Fruit fly (Drosophila melanogaster) whole organism, wandering third instar larva: ENCODE results near the gene CG16985.

Experiments
- Abd-B ChIP-seq: fragments of >200 bp; optimal IDR thresholded peaks from 2 replicates; lab custom pipeline; 2017; ENCODE audit warnings: missing biosample characterization, missing genetic modification characterization
- CG32264 ChIP-seq: fragments of 200-800 bp; sonication (Bioruptor generic); optimal IDR thresholded peaks from 2 replicates; lab custom pipeline; 2016; ENCODE audit warnings: missing biosample characterization, missing genetic modification characterization
- CG9705 ChIP-seq: fragments of 200-800 bp; sonication (Bioruptor generic); optimal IDR thresholded peaks from 2 replicates; lab custom pipeline; 2018; ENCODE audit warnings: missing biosample characterization, mild to moderate bottlenecking, missing genetic modification characterization
- CrebA ChIP-seq: fragments of 200-800 bp; sonication (Bioruptor generic); optimal IDR thresholded peaks from 2 replicates; lab custom pipeline; 2016; ENCODE audit warnings: missing biosample characterization, mild to moderate bottlenecking, missing genetic modification characterization, borderline replicate concordance
- Dif ChIP-seq: fragments of 200-275, 200-300 bp; sonication (Bioruptor generic); optimal IDR thresholded peaks from 2 replicates; lab custom pipeline; 2018; ENCODE audit warnings: missing biosample characterization, missing genetic modification characterization; ENCODE audit not compliant: partially characterized antibody
- GATAd ChIP-seq: sonication (Bioruptor generic); optimal IDR thresholded peaks from 2 replicates; lab custom pipeline; 2016; ENCODE audit warnings: missing biosample characterization, missing genetic modification characterization
- HLH106 ChIP-seq: fragments of 200-800 bp; optimal IDR thresholded peaks from 3 replicates; lab custom pipeline; 2019; ENCODE audit warnings: missing biosample characterization, mild to moderate bottlenecking, missing genetic modification characterization, moderate library complexity
- Hnf4 ChIP-seq: fragments of 200-800 bp; sonication (Bioruptor generic); optimal IDR thresholded peaks from 2 replicates; lab custom pipeline; 2016; ENCODE audit warnings: missing biosample characterization, mild to moderate bottlenecking, missing genetic modification characterization
- Hr78 ChIP-seq: fragments of >200 bp; optimal IDR thresholded peaks from 2 replicates; lab custom pipeline; 2017; ENCODE audit warnings: missing biosample characterization, missing genetic modification characterization
- Hr83 ChIP-seq: fragments of 200-300 bp; sonication (Bioruptor generic); optimal IDR thresholded peaks from 2 replicates; lab custom pipeline; 2016; ENCODE audit warnings: missing biosample characterization, mild to moderate bottlenecking, missing genetic modification characterization, moderate library complexity; ENCODE audit not compliant: poor library complexity, severe bottlenecking
- Jra ChIP-seq: sonication (Bioruptor generic); optimal IDR thresholded peaks from 2 replicates; lab custom pipeline; 2016; ENCODE audit warnings: missing biosample characterization, missing genetic modification characterization
- Mio ChIP-seq: sonication (Bioruptor generic); optimal IDR thresholded peaks from 2 replicates; lab custom pipeline; 2016; ENCODE audit warnings: missing biosample characterization, missing genetic modification characterization
- Myc ChIP-seq: fragments of >200 bp; optimal IDR thresholded peaks from 2 replicates; lab custom pipeline; 2017
- N ChIP-seq: fragments of >200 bp; optimal IDR thresholded peaks from 2 replicates; lab custom pipeline; 2018; ENCODE audit warnings: missing biosample characterization, missing external identifiers, missing genetic modification characterization
- OdsH ChIP-seq: fragments of 200-800 bp; sonication (Bioruptor generic); optimal IDR thresholded peaks from 2 replicates; lab custom pipeline; 2016; ENCODE audit warnings: missing biosample characterization, mild to moderate bottlenecking, missing genetic modification characterization
- Rel ChIP-seq, 2 experiments: fragments of 200-800 bp; sonication (Bioruptor generic) in 1 of 2; optimal IDR thresholded peaks; 2 replicates in 1 of 2; 3 replicates in 1 of 2; lab custom pipeline; 2016 to 2019; ENCODE audit warnings: mild to moderate bottlenecking in 2 of 2, missing biosample characterization in 2 of 2, missing genetic modification characterization in 2 of 2, moderate library complexity in 1 of 2
- Sp1 ChIP-seq: fragments of 200-800 bp; sonication (Bioruptor generic); optimal IDR thresholded peaks from 3 replicates; lab custom pipeline; 2019; ENCODE audit warnings: missing biosample characterization, mild to moderate bottlenecking, missing genetic modification characterization, moderate library complexity
- Vsx2 ChIP-seq: fragments of 200-300, 225-300 bp; sonication (Bioruptor generic); optimal IDR thresholded peaks from 2 replicates; lab custom pipeline; 2018; ENCODE audit warnings: missing biosample characterization, missing genetic modification characterization; ENCODE audit not compliant: partially characterized antibody
- br ChIP-seq: fragments of 200-800 bp; sonication (Bioruptor generic); optimal IDR thresholded peaks from 2 replicates; lab custom pipeline; 2016; ENCODE audit warnings: missing biosample characterization, missing genetic modification characterization
- brk ChIP-seq: fragments of 200-800 bp; sonication (Bioruptor generic); optimal IDR thresholded peaks from 2 replicates; lab custom pipeline; 2016; ENCODE audit warnings: missing biosample characterization, mild to moderate bottlenecking, missing genetic modification characterization
- dl ChIP-seq, 2 experiments: fragments of 175-275, 200-275 bp in 1 of 2; fragments of 200-275 bp in 1 of 2; sonication (Bioruptor generic); optimal IDR thresholded peaks; lab custom pipeline; 2018; ENCODE audit warnings: mild to moderate bottlenecking in 2 of 2, missing biosample characterization in 2 of 2, missing genetic modification characterization in 2 of 2, moderate library complexity in 2 of 2; ENCODE audit not compliant: partially characterized antibody in 2 of 2, insufficient read depth in 1 of 2
- dmrt93B ChIP-seq: fragments of 200-800 bp; sonication (Bioruptor generic); optimal IDR thresholded peaks from 2 replicates; lab custom pipeline; 2018; ENCODE audit warnings: missing biosample characterization, mild to moderate bottlenecking, missing genetic modification characterization
- dsf ChIP-seq: sonication (Bioruptor generic); optimal IDR thresholded peaks from 2 replicates; lab custom pipeline; 2016; ENCODE audit warnings: missing biosample characterization, missing genetic modification characterization, borderline replicate concordance
- ey ChIP-seq: fragments of 200-800 bp; sonication (Bioruptor generic); optimal IDR thresholded peaks from 2 replicates; lab custom pipeline; 2016; ENCODE audit warnings: missing biosample characterization, missing genetic modification characterization
- foxo ChIP-seq, 2 experiments: fragments of 200-800 bp; sonication (Bioruptor generic); optimal IDR thresholded peaks; 2 replicates in 1 of 2; 3 replicates in 1 of 2; lab custom pipeline; 2016 to 2017; ENCODE audit warnings: missing biosample characterization in 2 of 2, missing genetic modification characterization in 2 of 2
- fru ChIP-seq: fragments of 200-800 bp; sonication (Bioruptor generic); optimal IDR thresholded peaks from 3 replicates; lab custom pipeline; 2016; ENCODE audit warnings: missing biosample characterization, mild to moderate bottlenecking, missing genetic modification characterization
- h ChIP-seq: fragments of 200-800 bp; sonication (Bioruptor generic); optimal IDR thresholded peaks from 3 replicates; lab custom pipeline; 2016; ENCODE audit warnings: missing biosample characterization, mild to moderate bottlenecking, missing genetic modification characterization
- lola ChIP-seq: fragments of >200 bp; optimal IDR thresholded peaks from 2 replicates; lab custom pipeline; 2017; ENCODE audit warnings: missing biosample characterization, missing genetic modification characterization
- pan ChIP-seq: fragments of >200 bp; optimal IDR thresholded peaks from 2 replicates; lab custom pipeline; 2017
- psq ChIP-seq: fragments of 200-800 bp; sonication (Bioruptor generic); optimal IDR thresholded peaks from 3 replicates; lab custom pipeline; 2017; ENCODE audit warnings: missing biosample characterization, mild to moderate bottlenecking, missing genetic modification characterization, moderate library complexity
- rgr ChIP-seq: fragments of 200-800 bp; sonication (Bioruptor generic); optimal IDR thresholded peaks from 3 replicates; lab custom pipeline; 2016; ENCODE audit warnings: missing biosample characterization, mild to moderate bottlenecking, missing genetic modification characterization
- sage ChIP-seq: fragments of 200-800 bp; sonication (Bioruptor generic); optimal IDR thresholded peaks from 2 replicates; lab custom pipeline; 2016; ENCODE audit warnings: missing biosample characterization, mild to moderate bottlenecking, missing genetic modification characterization
- sv ChIP-seq: fragments of 200-800 bp; sonication (Bioruptor generic); optimal IDR thresholded peaks from 3 replicates; lab custom pipeline; 2016; ENCODE audit warnings: missing biosample characterization, missing genetic modification characterization
- tai ChIP-seq: sonication (Bioruptor generic); optimal IDR thresholded peaks from 2 replicates; lab custom pipeline; 2016; ENCODE audit warnings: missing biosample characterization, missing genetic modification characterization
- usp ChIP-seq: fragments of >200 bp; optimal IDR thresholded peaks from 2 replicates; lab custom pipeline; 2017; ENCODE audit warnings: missing biosample characterization, missing genetic modification characterization
- woc ChIP-seq: sonication (Bioruptor generic); optimal IDR thresholded peaks from 2 replicates; lab custom pipeline; 2016; ENCODE audit warnings: missing biosample characterization, mild to moderate bottlenecking, missing genetic modification characterization

The CG16985 gene

dm6 chr3L:2584827-2585226 lies 14.3 kb upstream of the CG16985 start:
- TF ChIP-seq h (GFP tag; lab: Kevin White, UChicago) (no peak), Rel (GFP tag; optimal IDR thresholded peaks at IDR 0.05; lab: Kevin White, UChicago) (no peak), Rel (tag; optimal IDR thresholded peaks at IDR 0.05; lab: Kevin White, UChicago) (peak; percentile 74)
- TF ChIP-seq, all 38 proteins: peak for 1

- no peak for TF ChIP-seq CG9705 (GFP tag; lab: Kevin White, UChicago)
- TF ChIP-seq tai (GFP tag; lab: Kevin White, UChicago): peak; percentile 17
- no peak for TF ChIP-seq dmrt93B (GFP tag; lab: Kevin White, UChicago)
- no peak for TF ChIP-seq brk (GFP tag; lab: Kevin White, UChicago)
- no peak for TF ChIP-seq foxo (GFP tag; optimal IDR thresholded peaks at IDR 0.05; lab: Kevin White, UChicago)
- TF ChIP-seq HLH106 (tag; lab: Kevin White, UChicago): peak; percentile 1
- TF ChIP-seq Hr78: no peak
- TF ChIP-seq lola: peak; percentile 31
- peak; percentile 9 to 81 for TF ChIP-seq dl (GFP tag; optimal IDR thresholded peaks at IDR 0.05; lab: Kevin White, UChicago; ENCODE audit: insufficient read depth in 1 of 2, partially characterized antibody in 2 of 2)
- TF ChIP-seq CG32264: no peak
- TF ChIP-seq Dif (GFP tag; lab: Kevin White, UChicago): peak; percentile 76
- peak; percentile 27 for TF ChIP-seq Jra (GFP tag; lab: Kevin White, UChicago)
- TF ChIP-seq dsf (GFP tag; lab: Kevin White, UChicago): no peak
- TF ChIP-seq Abd-B (GFP tag; lab: Kevin White, UChicago): no peak
- peak; percentile 3 for TF ChIP-seq woc (GFP tag; lab: Kevin White, UChicago)
- TF ChIP-seq rgr (GFP tag; lab: Kevin White, UChicago): peak; percentile 14
- TF ChIP-seq N (GFP tag; lab: Kevin White, UChicago): peak; percentile 71
- no peak for TF ChIP-seq Rel (GFP tag; optimal IDR thresholded peaks at IDR 0.05; lab: Kevin White, UChicago)
- TF ChIP-seq Rel (tag; optimal IDR thresholded peaks at IDR 0.05; lab: Kevin White, UChicago): peak; percentile 91
- TF ChIP-seq GATAd (GFP tag; lab: Kevin White, UChicago): no peak
- peak; percentile 59 for TF ChIP-seq psq (GFP tag; lab: Kevin White, UChicago)
- TF ChIP-seq OdsH (GFP tag; lab: Kevin White, UChicago): no peak
- TF ChIP-seq h (GFP tag; lab: Kevin White, UChicago): peak; percentile 42
- TF ChIP-seq sage (GFP tag; lab: Kevin White, UChicago): no peak
- TF ChIP-seq Hr83 (GFP tag; lab: Kevin White, UChicago): no peak
- peak; percentile 69 for TF ChIP-seq Sp1 (GFP tag; lab: Kevin White, UChicago)
- TF ChIP-seq pan (lab: Kevin White, UChicago): no peak
Observed at dm6 chr3L:2585794-2586741, 13.0 kb upstream of the CG16985 start, which contains the start of gene msn. TSS of gene msn (minus strand) at chr3L:2586540.

- peak; percentile 82 for TF ChIP-seq rgr (GFP tag; lab: Kevin White, UChicago)
- TF ChIP-seq GATAd (GFP tag; lab: Kevin White, UChicago): no peak
- TF ChIP-seq Hr78: no peak
- no peak for TF ChIP-seq Rel (GFP tag; optimal IDR thresholded peaks at IDR 0.05; lab: Kevin White, UChicago)
- peak; percentile 41 for TF ChIP-seq Rel (tag; optimal IDR thresholded peaks at IDR 0.05; lab: Kevin White, UChicago)
- peak; percentile 85 for TF ChIP-seq dmrt93B (GFP tag; lab: Kevin White, UChicago)
- TF ChIP-seq CG9705 (GFP tag; lab: Kevin White, UChicago): peak; percentile 84
- TF ChIP-seq lola: no peak
- TF ChIP-seq OdsH (GFP tag; lab: Kevin White, UChicago): peak; percentile 40
- TF ChIP-seq Abd-B (GFP tag; lab: Kevin White, UChicago): no peak
- TF ChIP-seq fru (GFP tag; lab: Kevin White, UChicago): peak; percentile 49
- no peak for TF ChIP-seq usp (GFP tag; lab: Kevin White, UChicago)
- peak; percentile 95 for TF ChIP-seq Hr83 (GFP tag; lab: Kevin White, UChicago)
- TF ChIP-seq Sp1 (GFP tag; lab: Kevin White, UChicago): peak; percentile 85
- peak; percentile 53 for TF ChIP-seq br (GFP tag; lab: Kevin White, UChicago)
- TF ChIP-seq Myc (lab: Kevin White, UChicago): peak; percentile 29
- TF ChIP-seq Jra (GFP tag; lab: Kevin White, UChicago): peak; percentile 22
- TF ChIP-seq sv (GFP tag; lab: Kevin White, UChicago): peak; percentile 65
- peak; percentile 13 for TF ChIP-seq dsf (GFP tag; lab: Kevin White, UChicago)
- peak; percentile 51 for TF ChIP-seq Hnf4 (GFP tag; lab: Kevin White, UChicago)
- peak; percentile 28 for TF ChIP-seq N (GFP tag; lab: Kevin White, UChicago)
- peak; percentile 46 for TF ChIP-seq sage (GFP tag; lab: Kevin White, UChicago)
- peak; percentile 55 for TF ChIP-seq psq (GFP tag; lab: Kevin White, UChicago)
- peak; percentile 55 for TF ChIP-seq h (GFP tag; lab: Kevin White, UChicago)
- TF ChIP-seq brk (GFP tag; lab: Kevin White, UChicago): peak; percentile 32
- TF ChIP-seq foxo (GFP tag; optimal IDR thresholded peaks at IDR 0.05; lab: Kevin White, UChicago): peak in 1 of 2 experiments; percentile 63
- no peak for TF ChIP-seq pan (lab: Kevin White, UChicago)
- TF ChIP-seq woc (GFP tag; lab: Kevin White, UChicago): peak; percentile 60
- TF ChIP-seq HLH106 (tag; lab: Kevin White, UChicago): peak; percentile 71
- TF ChIP-seq Mio: peak; percentile 33
- peak; percentile 28 for TF ChIP-seq ey (GFP tag; lab: Kevin White, UChicago)
- TF ChIP-seq Vsx2 (GFP tag; lab: Kevin White, UChicago): no peak
- TF ChIP-seq CrebA (GFP tag; lab: Kevin White, UChicago): no peak
Observed at dm6 chr3L:2586804-2587561, 12.1 kb upstream of the CG16985 start, which contains the start of gene RpL8. TSS of gene RpL8 (plus strand) at chr3L:2587456.
